Fruit fly (Drosophila melanogaster) whole organism, embryonic: ENCODE measurements around the gene orb.

Experiments used
- Atf-2 ChIP-seq: fragments of 200-800 bp; sonication (Bioruptor generic); optimal IDR thresholded peaks from 2 replicates; lab custom pipeline; 2016; ENCODE audit warnings: missing biosample characterization, missing genetic modification characterization
- CG10267 ChIP-seq: fragments of 200-800 bp; sonication (Bioruptor generic); optimal IDR thresholded peaks from 2 replicates; lab custom pipeline; 2018; ENCODE audit warnings: missing biosample characterization, mild to moderate bottlenecking, missing genetic modification characterization, moderate library complexity
- CG10431 ChIP-seq: fragments of 200-800 bp; sonication (Bioruptor generic); optimal IDR thresholded peaks from 3 replicates; lab custom pipeline; 2018; ENCODE audit warnings: missing biosample characterization, mild to moderate bottlenecking, missing genetic modification characterization
- CG11398 ChIP-seq: fragments of 200-800 bp; sonication (Bioruptor generic); optimal IDR thresholded peaks from 2 replicates; lab custom pipeline; 2016; ENCODE audit warnings: missing biosample characterization, missing genetic modification characterization
- CG11560 ChIP-seq: fragments of 200-800 bp; sonication (Bioruptor generic); IDR thresholded peaks from 3 replicates; pipeline ENCODE4 v1.3.6; 2022; ENCODE audit warnings: missing biosample characterization, missing genetic modification characterization
- CG11723 ChIP-seq: fragments of 200-800 bp; sonication (Bioruptor generic); optimal IDR thresholded peaks from 2 replicates; lab custom pipeline; 2017; ENCODE audit warnings: missing biosample characterization, mild to moderate bottlenecking, missing genetic modification characterization
- CG12744 ChIP-seq: fragments of 200-800 bp; sonication (Bioruptor generic); optimal IDR thresholded peaks from 2 replicates; lab custom pipeline; 2016; ENCODE audit warnings: missing biosample characterization, missing genetic modification characterization
- CG13296 ChIP-seq: fragments of 200-800 bp; sonication (Bioruptor generic); optimal IDR thresholded peaks from 3 replicates; lab custom pipeline; 2018; ENCODE audit warnings: missing biosample characterization, mild to moderate bottlenecking, missing genetic modification characterization
- CG14014 ChIP-seq: fragments of 200-800 bp; sonication (Bioruptor generic); IDR thresholded peaks from 2 replicates; pipeline ENCODE4 v1.3.6; 2022; ENCODE audit warnings: missing biosample characterization, missing genetic modification characterization
- CG15073 ChIP-seq: fragments of 200-800 bp; sonication (Bioruptor generic); optimal IDR thresholded peaks from 2 replicates; lab custom pipeline; 2016; ENCODE audit warnings: missing biosample characterization, missing genetic modification characterization
- CG18599 ChIP-seq: fragments of 200-800 bp; sonication (Bioruptor generic); optimal IDR thresholded peaks from 3 replicates; lab custom pipeline; 2017; ENCODE audit warnings: missing biosample characterization, missing genetic modification characterization, mild to moderate bottlenecking, moderate library complexity, missing genetic modification reagents
- CG2202 ChIP-seq: fragments of 200-800 bp; sonication (Bioruptor generic); optimal IDR thresholded peaks from 2 replicates; lab custom pipeline; 2018; ENCODE audit warnings: missing biosample characterization, mild to moderate bottlenecking, missing genetic modification characterization
- CG2889 ChIP-seq: fragments of 200-800 bp; sonication (Bioruptor generic); IDR thresholded peaks from 3 replicates; pipeline ENCODE4 v1.3.6; 2022; ENCODE audit warnings: missing biosample characterization, missing genetic modification characterization
- CG3065 ChIP-seq: fragments of 200-800 bp; sonication (Bioruptor generic); optimal IDR thresholded peaks from 2 replicates; lab custom pipeline; 2016; ENCODE audit warnings: missing biosample characterization, missing genetic modification characterization
- CG31441 ChIP-seq: fragments of 200-800 bp; sonication (Bioruptor generic); IDR thresholded peaks from 2 replicates; pipeline ENCODE4 v1.3.6; 2022; ENCODE audit warnings: missing biosample characterization, missing genetic modification characterization
- CG32532 ChIP-seq: fragments of 200-800 bp; sonication (Bioruptor generic); IDR thresholded peaks from 2 replicates; pipeline ENCODE4 v1.3.6; 2022; ENCODE audit warnings: missing biosample characterization, missing genetic modification characterization
- CG34422 ChIP-seq: fragments of 200-800 bp; sonication (Bioruptor generic); IDR thresholded peaks from 3 replicates; pipeline ENCODE4 v1.3.6; 2022; ENCODE audit warnings: missing biosample characterization, missing genetic modification characterization
- CG4404 ChIP-seq: fragments of 200-800 bp; sonication (Bioruptor generic); IDR thresholded peaks from 2 replicates; pipeline ENCODE4 v1.3.6; 2022; ENCODE audit warnings: missing biosample characterization, missing genetic modification characterization
- CG6683 ChIP-seq: fragments of 200-800 bp; sonication (Bioruptor generic); optimal IDR thresholded peaks from 2 replicates; lab custom pipeline; 2017; ENCODE audit warnings: missing biosample characterization, mild to moderate bottlenecking, missing genetic modification characterization, missing genetic modification reagents
- CG7271 ChIP-seq: fragments of 200-800 bp; sonication (Bioruptor generic); optimal IDR thresholded peaks from 2 replicates; lab custom pipeline; 2018; ENCODE audit warnings: missing biosample characterization, mild to moderate bottlenecking, missing genetic modification characterization, moderate library complexity
- CG7928 ChIP-seq: fragments of 200-800 bp; sonication (Bioruptor generic); optimal IDR thresholded peaks from 2 replicates; lab custom pipeline; 2017; ENCODE audit warnings: missing biosample characterization, mild to moderate bottlenecking, missing genetic modification characterization
- CG7987 ChIP-seq: fragments of 200-800 bp; sonication (Bioruptor generic); optimal IDR thresholded peaks from 2 replicates; lab custom pipeline; 2018; ENCODE audit warnings: missing biosample characterization, mild to moderate bottlenecking, missing genetic modification characterization, moderate library complexity
- Chrac-16 ChIP-seq: fragments of 200-800 bp; sonication (Bioruptor generic); optimal IDR thresholded peaks from 3 replicates; lab custom pipeline; 2016; ENCODE audit warnings: missing biosample characterization, missing genetic modification characterization
- Dip2 ChIP-seq: fragments of 200-800 bp; sonication (Bioruptor generic); IDR thresholded peaks from 2 replicates; pipeline ENCODE4 v1.3.6; 2022; ENCODE audit warnings: missing biosample characterization, missing genetic modification characterization
- Eip74EF ChIP-seq, 2 experiments: fragments of 200-800 bp in 1 of 2; fragments of >200 bp in 1 of 2; sonication (Bioruptor generic) in 1 of 2; optimal IDR thresholded peaks; 2 replicates each; lab custom pipeline; 2017 to 2019; ENCODE audit warnings: missing biosample characterization in 2 of 2, missing genetic modification characterization in 2 of 2, mild to moderate bottlenecking in 1 of 2, moderate library complexity in 1 of 2
- Elba2 ChIP-seq: fragments of 200-800 bp; sonication (Bioruptor generic); optimal IDR thresholded peaks from 3 replicates; lab custom pipeline; 2016; ENCODE audit warnings: missing biosample characterization, missing genetic modification characterization
- HLH54F ChIP-seq: fragments of 200-800 bp; sonication (Bioruptor generic); optimal IDR thresholded peaks from 3 replicates; lab custom pipeline; 2016; ENCODE audit warnings: missing biosample characterization, missing genetic modification characterization
- Hand ChIP-seq: fragments of 200-800 bp; sonication (Bioruptor generic); optimal IDR thresholded peaks from 2 replicates; lab custom pipeline; 2017; ENCODE audit warnings: mild to moderate bottlenecking, missing biosample characterization, missing genetic modification reagents, missing genetic modification characterization
- Hr51 ChIP-seq, 2 experiments: fragments of 200-800 bp; sonication (Bioruptor generic); optimal IDR thresholded peaks; 2 replicates in 1 of 2; 3 replicates in 1 of 2; lab custom pipeline; 2016 to 2018; ENCODE audit warnings: missing biosample characterization in 2 of 2, missing genetic modification characterization in 2 of 2, mild to moderate bottlenecking in 1 of 2, moderate library complexity in 1 of 2
- Kr ChIP-seq: fragments of 200-800 bp; sonication (Bioruptor generic); optimal IDR thresholded peaks from 2 replicates; lab custom pipeline; 2017; ENCODE audit warnings: missing biosample characterization, mild to moderate bottlenecking, missing genetic modification characterization
- Mad ChIP-seq: fragments of 200-800 bp; sonication (Bioruptor generic); optimal IDR thresholded peaks from 2 replicates; lab custom pipeline; 2016; ENCODE audit warnings: missing biosample characterization, missing genetic modification characterization
- Opbp ChIP-seq: fragments of 200-800 bp; sonication (Bioruptor generic); IDR thresholded peaks from 3 replicates; pipeline ENCODE4 v1.3.6; 2022; ENCODE audit warnings: missing biosample characterization, missing genetic modification characterization; ENCODE audit not compliant: partially characterized antibody
- PHDP ChIP-seq: fragments of 200-800 bp; sonication (Bioruptor generic); optimal IDR thresholded peaks from 3 replicates; lab custom pipeline; 2018; ENCODE audit warnings: missing biosample characterization, mild to moderate bottlenecking, missing genetic modification characterization, moderate library complexity
- Xbp1 ChIP-seq: fragments of 200-800 bp; sonication (Bioruptor generic); optimal IDR thresholded peaks from 3 replicates; lab custom pipeline; 2016; ENCODE audit warnings: missing biosample characterization, mild to moderate bottlenecking, missing genetic modification characterization
- ac ChIP-seq: fragments of 200-800 bp; sonication (Bioruptor generic); optimal IDR thresholded peaks from 3 replicates; lab custom pipeline; 2017; ENCODE audit warnings: missing biosample characterization, mild to moderate bottlenecking, missing genetic modification characterization
- caup ChIP-seq: fragments of 200-800 bp; sonication (Bioruptor generic); optimal IDR thresholded peaks from 3 replicates; lab custom pipeline; 2017; ENCODE audit warnings: missing biosample characterization, mild to moderate bottlenecking, missing genetic modification characterization, moderate library complexity; ENCODE audit not compliant: severe bottlenecking
- chm ChIP-seq: fragments of 200-800 bp; sonication (Bioruptor generic); IDR thresholded peaks from 2 replicates; pipeline ENCODE4 v1.3.6; 2022; ENCODE audit warnings: missing biosample characterization, missing genetic modification characterization
- ems ChIP-seq: fragments of 200-800 bp; sonication (Bioruptor generic); optimal IDR thresholded peaks from 3 replicates; lab custom pipeline; 2016; ENCODE audit warnings: missing biosample characterization, missing genetic modification characterization
- gce ChIP-seq: fragments of 200-800 bp; sonication (Bioruptor generic); IDR thresholded peaks from 3 replicates; pipeline ENCODE4 v1.3.6; 2022; ENCODE audit warnings: missing biosample characterization, missing genetic modification characterization
- gcm2 ChIP-seq: fragments of 200-800 bp; sonication (Bioruptor generic); optimal IDR thresholded peaks from 2 replicates; lab custom pipeline; 2016; ENCODE audit warnings: missing biosample characterization, missing genetic modification characterization
- hb ChIP-seq: fragments of 200-800 bp; sonication (Bioruptor generic); IDR thresholded peaks from 3 replicates; pipeline ENCODE4 v1.3.6; 2022; ENCODE audit warnings: missing biosample characterization, missing genetic modification characterization; ENCODE audit not compliant: partially characterized antibody
- mld ChIP-seq: fragments of 200-800 bp; sonication (Bioruptor generic); IDR thresholded peaks from 3 replicates; pipeline ENCODE4 v1.3.6; 2022; ENCODE audit warnings: missing biosample characterization, missing genetic modification characterization; ENCODE audit not compliant: partially characterized antibody
- otp ChIP-seq: fragments of 200-800 bp; sonication (Bioruptor generic); IDR thresholded peaks from 3 replicates; pipeline ENCODE4, ENCODE4 v1.3.6; 2022; ENCODE audit warnings: missing biosample characterization, missing genetic modification characterization
- pho ChIP-seq: fragments of 200-800 bp; sonication (Bioruptor generic); optimal IDR thresholded peaks from 2 replicates; lab custom pipeline; 2016; ENCODE audit warnings: missing biosample characterization, missing genetic modification characterization
- pnt ChIP-seq: fragments of 200-800 bp; sonication (Bioruptor generic); optimal IDR thresholded peaks from 3 replicates; lab custom pipeline; 2016; ENCODE audit warnings: missing biosample characterization, missing genetic modification characterization
- scrt ChIP-seq: fragments of 200-800 bp; sonication (Bioruptor generic); optimal IDR thresholded peaks from 2 replicates; lab custom pipeline; 2018; ENCODE audit warnings: missing biosample characterization, mild to moderate bottlenecking, missing genetic modification characterization, moderate library complexity
- sens ChIP-seq: fragments of 200-800 bp; sonication (Bioruptor generic); peaks from one replicate; lab custom pipeline; 2016; ENCODE audit warnings: missing biosample characterization, missing genetic modification characterization
- sim ChIP-seq: fragments of 200-800 bp; sonication (Bioruptor generic); IDR thresholded peaks from 2 replicates; pipeline ENCODE4 v1.3.6; 2022; ENCODE audit warnings: missing biosample characterization, missing genetic modification characterization
- sr ChIP-seq: fragments of 200-800 bp; sonication (Bioruptor generic); IDR thresholded peaks from 3 replicates; pipeline ENCODE4 v1.3.6; 2022; ENCODE audit warnings: missing biosample characterization, missing genetic modification characterization
- unc-4 ChIP-seq: fragments of 200-800 bp; sonication (Bioruptor generic); IDR thresholded peaks from 2 replicates; pipeline ENCODE4 v1.3.6; 2022; ENCODE audit warnings: missing biosample characterization, missing genetic modification characterization; ENCODE audit not compliant: partially characterized antibody
- usp ChIP-seq: fragments of >200 bp; optimal IDR thresholded peaks from 2 replicates; lab custom pipeline; 2017; ENCODE audit warnings: missing biosample characterization, missing genetic modification characterization

Gene orb

DNA sequence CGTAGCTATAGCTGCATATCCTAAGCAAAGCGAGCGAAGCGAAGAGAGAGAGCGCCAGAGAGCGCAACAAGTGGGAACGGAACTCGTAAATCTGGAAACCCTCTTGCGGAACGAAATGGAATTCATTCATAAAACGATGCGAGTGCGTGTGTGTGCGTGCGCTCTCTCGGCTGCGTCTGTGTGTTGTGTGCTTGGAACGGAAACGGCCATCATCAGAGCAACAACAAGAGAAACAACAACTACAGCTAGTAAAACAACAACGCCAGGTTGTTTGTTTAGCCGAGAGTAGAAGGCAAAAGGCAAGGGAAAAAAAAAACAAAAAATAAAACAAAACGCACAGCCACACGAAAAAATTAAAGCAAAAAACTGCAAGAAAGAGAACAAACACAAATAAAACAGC lies 33.7 kb upstream of the orb start (continued):
- TF ChIP-seq CG15073 (GFP tag; lab: Kevin White, UChicago) (no peak), pnt (GFP tag; lab: Kevin White, UChicago) (no peak), CG11723 (GFP tag; lab: Kevin White, UChicago) (peak; percentile 56), CG14014 (GFP tag; lab: Robert Waterston, UW) (peak; percentile 52; the same call in 1 of the 2 replicates), unc-4 (GFP tag; lab: Robert Waterston, UW) (no peak), CG7271 (tag; lab: Kevin White, UChicago) (no peak), CG10267 (tag; lab: Kevin White, UChicago) (peak; percentile 11), Eip74EF (GFP tag; optimal IDR thresholded peaks at IDR 0.05; lab: Kevin White, UChicago) (peak in 1 of 2 experiments; percentile 66), Atf-2 (GFP tag; lab: Kevin White, UChicago) (no peak), gce (GFP tag; lab: Robert Waterston, UW) (peak; percentile 77; the same call in 2 of the 3 replicates), Kr (GFP tag; lab: Kevin White, UChicago) (peak; percentile 20), HLH54F (no peak), Chrac-16 (GFP tag; lab: Kevin White, UChicago) (no peak), CG10431 (GFP tag; lab: Kevin White, UChicago) (peak; percentile 67), Opbp (GFP tag; lab: Robert Waterston, UW) (no peak), CG7928 (GFP tag; lab: Kevin White, UChicago) (no peak), CG18599 (GFP tag; lab: Kevin White, UChicago) (peak; percentile 42), CG4404 (GFP tag; lab: Robert Waterston, UW) (no peak), CG12744 (GFP tag; lab: Kevin White, UChicago) (no peak), Mad (GFP tag; lab: Kevin White, UChicago) (no peak), scrt (peak; percentile 61), CG2889 (GFP tag; lab: Robert Waterston, UW) (no peak), chm (GFP tag; lab: Robert Waterston, UW) (peak; percentile 74), CG7987 (GFP tag; lab: Kevin White, UChicago) (peak; percentile 79), PHDP (tag; lab: Kevin White, UChicago) (peak; percentile 23), Dip2 (GFP tag; lab: Robert Waterston, UW) (no peak), mld (GFP tag; lab: Robert Waterston, UW) (no peak), sr (GFP tag; lab: Robert Waterston, UW) (no peak), hb (GFP tag; lab: Robert Waterston, UW) (no peak), Xbp1 (GFP tag; lab: Kevin White, UChicago) (no peak), CG3065 (GFP tag; lab: Kevin White, UChicago) (no peak), ac (GFP tag; lab: Kevin White, UChicago) (peak; percentile 43), CG34422 (GFP tag; lab: Robert Waterston, UW) (no peak; the same call in 2 of the 3 replicates), otp (GFP tag; lab: Robert Waterston, UW) (0 out of 3 replicates have a peak, but pooled peaks have one; percentile 46), caup (GFP tag; lab: Kevin White, UChicago) (peak; percentile 73), Hr51 (GFP tag; optimal IDR thresholded peaks at IDR 0.05; lab: Kevin White, UChicago) (peak in 1 of 2 experiments; percentile 42), pho (GFP tag; lab: Kevin White, UChicago) (no peak), sens (peak; percentile 69), gcm2 (GFP tag; lab: Kevin White, UChicago) (no peak), sim (GFP tag; lab: Robert Waterston, UW) (no peak), CG31441 (no peak; the same call in 1 of the 2 replicates), Elba2 (GFP tag; lab: Kevin White, UChicago) (no peak), CG32532 (GFP tag; lab: Robert Waterston, UW) (peak; percentile 20; the same call in 1 of the 2 replicates), Hand (GFP tag; lab: Kevin White, UChicago) (no peak), CG2202 (tag; lab: Kevin White, UChicago) (peak; percentile 4), usp (GFP tag; lab: Kevin White, UChicago) (no peak), CG13296 (GFP tag; lab: Kevin White, UChicago) (peak; percentile 75), CG11398 (GFP tag; lab: Kevin White, UChicago) (peak; percentile 10), CG11560 (tag; lab: Robert Waterston, UW) (no peak), CG6683 (GFP tag; lab: Kevin White, UChicago) (no peak), ems (GFP tag; lab: Kevin White, UChicago) (no peak)
